Worm (Caenorhabditis elegans) whole organism, young adult: ENCODE data around the gene M176.16.

ENCODE experiments used
- ama-1 ChIP-seq, 3 experiments: fragments of 150-350 bp in 1 of 3; sonication (generic microtip) in 2 of 3; optimal IDR thresholded peaks; 2 replicates each; lab custom pipeline; 2014 to 2018; ENCODE audit warnings: missing biosample characterization in 2 of 3, missing genetic modification characterization in 2 of 3, missing genetic modification reagents in 2 of 3
- ceh-79 ChIP-seq: sonication (generic microtip); optimal IDR thresholded peaks from 2 replicates; lab custom pipeline; 2017; ENCODE audit warnings: mild to moderate bottlenecking, missing genetic modification characterization, missing compliant biosample characterization
- egrh-3 ChIP-seq: fragments of 200-800 bp; sonication (Bioruptor generic); IDR thresholded peaks from 2 replicates; pipeline ENCODE4 v1.3.6; 2022; ENCODE audit warnings: missing genetic modification reagents, missing genetic modification characterization, missing compliant biosample characterization

- TF ChIP-seq ama-1 (optimal IDR thresholded peaks at IDR 0.05; lab: Kevin White, UChicago) = no peak
- no peak for TF ChIP-seq ama-1 (GFP tag; optimal IDR thresholded peaks at IDR 0.05; lab: Kevin White, UChicago)
- no peak for TF ChIP-seq egrh-3 (GFP tag; lab: Robert Waterston, UW)
- no peak for TF ChIP-seq ceh-79 (tag; lab: Kevin White, UChicago)
Observed at ce11 chrII:9438227-9438626, 19.9 kb downstream of the M176.16 start, which contains the start of gene chil-13.
